Fruit fly (Drosophila melanogaster) whole organism, pupa: ENCODE measurements around the gene CG13614.

ENCODE experiments used
- CG13204 ChIP-seq: fragments of 200-800 bp; sonication (Bioruptor generic); optimal IDR thresholded peaks from 2 replicates; lab custom pipeline; 2018; ENCODE audit warnings: missing biosample characterization, mild to moderate bottlenecking, missing genetic modification characterization, moderate library complexity
- CG14655 ChIP-seq: fragments of 200-800 bp; sonication (Bioruptor generic); optimal IDR thresholded peaks from 3 replicates; lab custom pipeline; 2017; ENCODE audit warnings: mild to moderate bottlenecking, missing biosample characterization, missing genetic modification reagents, missing genetic modification characterization
- CG15710 ChIP-seq: fragments of 200-800 bp; sonication (Bioruptor generic); optimal IDR thresholded peaks from 2 replicates; lab custom pipeline; 2018; ENCODE audit warnings: missing biosample characterization, mild to moderate bottlenecking, missing genetic modification characterization, moderate library complexity
- CG32121 ChIP-seq: fragments of 200-800 bp; sonication (Bioruptor generic); IDR thresholded peaks from 2 replicates; pipeline ENCODE4 v1.3.6; 2022; ENCODE audit warnings: missing biosample characterization, missing genetic modification characterization
- CG8159 ChIP-seq: fragments of 200-800 bp; sonication (Bioruptor generic); optimal IDR thresholded peaks from 3 replicates; lab custom pipeline; 2018; ENCODE audit warnings: missing biosample characterization, mild to moderate bottlenecking, missing genetic modification characterization, moderate library complexity
- CG9948 ChIP-seq: fragments of 200-800 bp; sonication (Bioruptor generic); optimal IDR thresholded peaks from 2 replicates; lab custom pipeline; 2018; ENCODE audit warnings: missing biosample characterization, mild to moderate bottlenecking, missing genetic modification characterization, moderate library complexity
- D1 ChIP-seq: fragments of 200-800 bp; sonication (Bioruptor generic); optimal IDR thresholded peaks from 2 replicates; lab custom pipeline; 2018; ENCODE audit warnings: missing biosample characterization, mild to moderate bottlenecking, missing genetic modification characterization, moderate library complexity
- EcR ChIP-seq: fragments of 200-800 bp; sonication (Bioruptor generic); optimal IDR thresholded peaks from 3 replicates; lab custom pipeline; 2019; ENCODE audit warnings: missing biosample characterization, missing genetic modification characterization, mild to moderate bottlenecking, moderate library complexity, missing genetic modification reagents
- Snoo ChIP-seq: fragments of 200-800 bp; sonication (Bioruptor generic); optimal IDR thresholded peaks from 3 replicates; lab custom pipeline; 2017; ENCODE audit warnings: missing biosample characterization, mild to moderate bottlenecking, missing genetic modification characterization, inconsistent platforms

DNA sequence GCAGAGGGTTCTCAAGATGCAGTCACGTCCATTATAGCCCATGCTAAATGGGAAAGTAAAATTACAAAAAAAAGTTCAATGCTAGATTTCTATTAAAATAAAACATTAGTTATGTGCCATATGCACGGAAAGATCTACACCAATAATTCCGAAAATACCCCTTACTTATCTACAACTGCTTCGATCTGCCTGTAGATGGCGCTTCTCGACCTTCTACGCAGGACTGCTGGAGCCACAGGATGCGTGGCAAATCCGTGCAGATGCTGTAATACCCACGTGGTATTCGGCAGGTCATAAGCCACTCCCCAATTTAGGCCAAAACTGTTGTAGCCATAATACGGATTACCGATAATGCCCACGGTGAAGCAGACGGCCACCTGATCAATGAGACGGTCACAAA lies 17.1 kb downstream of the CG13614 start:
- TF ChIP-seq CG9948 (tag; lab: Kevin White, UChicago) (no peak), CG8159 (no peak), CG14655 (GFP tag; lab: Kevin White, UChicago) (no peak), Snoo (tag; lab: Kevin White, UChicago) (no peak), CG32121 (GFP tag; lab: Robert Waterston, UW) (no peak), CG15710 (tag; lab: Kevin White, UChicago) (no peak), EcR (GFP tag; lab: Kevin White, UChicago) (no peak), D1 (tag; lab: Kevin White, UChicago) (no peak), CG13204 (no peak)
